Fruit fly (Drosophila melanogaster): ENCODE data around the gene Naglu.
A peak's percentile ranks its signal among the peaks of the same experiment; 100 is the strongest.

Gene Naglu

DNA sequence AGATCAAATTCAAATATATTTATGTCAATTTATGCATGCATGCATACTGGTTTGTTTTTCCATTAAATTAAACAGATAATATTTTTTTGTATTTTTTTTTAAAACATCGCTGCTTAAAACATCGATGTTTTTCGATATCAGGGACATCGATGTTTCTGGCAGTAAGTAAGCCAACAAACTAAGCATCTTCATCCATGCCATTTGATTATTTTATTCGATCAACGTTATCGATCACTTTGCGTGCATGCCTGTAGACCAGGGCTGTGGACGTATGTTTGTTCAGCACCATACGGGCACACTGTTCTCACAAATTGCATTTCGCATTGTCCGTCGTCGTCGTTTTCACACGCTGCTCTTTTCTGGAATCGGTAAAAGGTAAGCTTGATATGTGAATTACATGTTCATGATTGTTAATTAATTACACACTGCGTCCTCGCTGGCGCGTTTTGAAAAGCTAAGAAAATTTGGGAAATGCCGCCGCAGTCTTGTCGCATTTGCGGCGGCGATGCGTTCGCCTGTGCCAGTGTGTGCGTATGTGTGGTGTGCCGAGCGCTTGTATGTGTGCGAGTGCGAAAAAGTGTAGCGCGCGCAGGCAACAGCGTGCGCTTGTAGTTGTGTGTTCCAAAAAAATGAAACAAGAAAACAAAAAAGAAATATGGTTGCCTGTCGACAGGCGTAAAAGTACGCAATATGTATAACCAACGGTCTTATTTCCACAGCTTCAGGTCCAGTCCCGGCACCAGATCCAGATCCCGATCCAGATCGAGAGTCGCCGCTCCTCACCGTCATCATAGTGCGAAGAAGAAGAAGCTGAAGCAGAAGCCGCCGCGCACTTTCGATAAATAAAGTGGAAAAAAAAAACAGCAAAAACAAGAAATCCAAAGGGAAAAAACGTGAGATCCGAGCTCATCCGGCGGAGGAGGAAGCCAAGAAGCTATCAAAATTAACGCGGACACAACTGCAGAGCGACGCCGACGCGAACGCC is 8.1 kb downstream of the Naglu start, which contains the start of gene emb (continued):
- TF ChIP-seq nerfin-2 (GFP tag; IDR thresholded peaks at IDR 0.05; ENCODE audit: partially characterized antibody) (peak; percentile 100), NfI (GFP tag; optimal IDR thresholded peaks at IDR 0.05) (peak; percentile 37), ranshi (GFP tag; IDR thresholded peaks at IDR 0.05) (0 out of 2 replicates have a peak, but pooled peaks have one; percentile 17), CG2712 (tag; optimal IDR thresholded peaks at IDR 0.05) (peak; percentile 68), Rx (GFP tag; IDR thresholded peaks at IDR 0.05) (0 out of 2 replicates have a peak, but pooled peaks have one; percentile 25), CG11723 (GFP tag; optimal IDR thresholded peaks at IDR 0.05) (no peak), CG7271 (tag; optimal IDR thresholded peaks at IDR 0.05) (no peak), lbe (GFP tag; optimal IDR thresholded peaks at IDR 0.05) (peak; percentile 7), CHES-1-like (GFP tag; optimal IDR thresholded peaks at IDR 0.05) (peak; percentile 71), tup (GFP tag; optimal IDR thresholded peaks at IDR 0.05) (no peak), CG12769 (tag; optimal IDR thresholded peaks at IDR 0.05) (no peak), hkb (optimal IDR thresholded peaks at IDR 0.05) (no peak), hkb (GFP tag; IDR thresholded peaks at IDR 0.05) (no peak), Elba2 (GFP tag; optimal IDR thresholded peaks at IDR 0.05) (peak; percentile 14), E2f2 (GFP tag; IDR thresholded peaks at IDR 0.05) (peak; percentile 62; the same call in 1 of the 2 replicates), CG12104 (GFP tag; optimal IDR thresholded peaks at IDR 0.05) (peak; percentile 52), zen (tag; optimal IDR thresholded peaks at IDR 0.05) (peak; percentile 77), lab (GFP tag; optimal IDR thresholded peaks at IDR 0.05) (no peak), CG3995 (GFP tag; optimal IDR thresholded peaks at IDR 0.05) (peak; percentile 47), Abd-B (GFP tag; optimal IDR thresholded peaks at IDR 0.05) (no peak), chm (GFP tag; IDR thresholded peaks at IDR 0.05) (peak; percentile 17; the same call in 1 of the 2 replicates), CG2678 (tag; optimal IDR thresholded peaks at IDR 0.05) (no peak), ara (GFP tag; IDR thresholded peaks at IDR 0.05) (peak; percentile 42; the same call in 1 of the 2 replicates), CG6854 (GFP tag; optimal IDR thresholded peaks at IDR 0.05) (no peak), jigr1 (GFP tag; IDR thresholded peaks at IDR 0.05) (peak; percentile 57; the same call in 1 of the 3 replicates), Hr51 (GFP tag; optimal IDR thresholded peaks at IDR 0.05) (peak in 1 of 2 experiments; percentile 15), CG15696 (tag; optimal IDR thresholded peaks at IDR 0.05) (no peak), ci (GFP tag; IDR thresholded peaks at IDR 0.05) (0 out of 3 replicates have a peak, but pooled peaks have one; percentile 15), CG43689 (GFP tag; IDR thresholded peaks at IDR 0.05) (no peak), CG17361 (GFP tag; IDR thresholded peaks at IDR 0.05) (peak; percentile 66; the same call in 2 of the 3 replicates), lov (optimal IDR thresholded peaks at IDR 0.05) (no peak), lov (GFP tag; IDR thresholded peaks at IDR 0.05) (no peak), sug (tag; optimal IDR thresholded peaks at IDR 0.05) (no peak), chn (GFP tag; optimal IDR thresholded peaks at IDR 0.05) (peak; percentile 52), HLH54F (GFP tag; optimal IDR thresholded peaks at IDR 0.05) (peak; percentile 58), Fer1 (GFP tag; optimal IDR thresholded peaks at IDR 0.05) (no peak), tll (GFP tag; optimal IDR thresholded peaks at IDR 0.05) (peak in 1 of 2 experiments; percentile 1), fd102C (GFP tag; optimal IDR thresholded peaks at IDR 0.05) (no peak), CG31224 (GFP tag; IDR thresholded peaks at IDR 0.05) (no peak), NK7.1 (GFP tag; optimal IDR thresholded peaks at IDR 0.05) (no peak), CG4282 (GFP tag; optimal IDR thresholded peaks at IDR 0.05) (no peak), CG7556 (GFP tag; optimal IDR thresholded peaks at IDR 0.05) (no peak), CG9876 (GFP tag; optimal IDR thresholded peaks at IDR 0.05) (peak; percentile 25), Atf6 (GFP tag; IDR thresholded peaks at IDR 0.05) (peak; percentile 39; the same call in 1 of the 2 replicates), CG13424 (tag; optimal IDR thresholded peaks at IDR 0.05) (peak; percentile 26), Tbp (GFP tag; optimal IDR thresholded peaks at IDR 0.05) (no peak), Gug (GFP tag; IDR thresholded peaks at IDR 0.05) (no peak), Oli (tag; optimal IDR thresholded peaks at IDR 0.05) (no peak)

Measured in whole organism, embryonic.